Fruit fly (Drosophila melanogaster) whole organism, adult: ENCODE measurements around the gene CG42729.

Experiments used
- CG11617 ChIP-seq: fragments of 200-800 bp; sonication (Bioruptor generic); optimal IDR thresholded peaks from 2 replicates; lab custom pipeline; 2017; ENCODE audit warnings: mild to moderate bottlenecking, missing biosample characterization, missing genetic modification reagents, missing genetic modification characterization
- CG14711 ChIP-seq: fragments of 200-800 bp; sonication (Bioruptor generic); optimal IDR thresholded peaks from 2 replicates; lab custom pipeline; 2018; ENCODE audit warnings: missing biosample characterization, mild to moderate bottlenecking, missing genetic modification characterization, moderate library complexity
- CG1620 ChIP-seq: fragments of 200-800 bp; sonication (Bioruptor generic); optimal IDR thresholded peaks from 2 replicates; lab custom pipeline; 2016; ENCODE audit warnings: missing biosample characterization, missing genetic modification characterization
- CG33017 ChIP-seq: fragments of 200-800 bp; sonication (Bioruptor generic); optimal IDR thresholded peaks from 2 replicates; lab custom pipeline; 2018; ENCODE audit warnings: missing biosample characterization, mild to moderate bottlenecking, missing genetic modification characterization, moderate library complexity
- CG7101 ChIP-seq: fragments of 200-800 bp; sonication (Bioruptor generic); optimal IDR thresholded peaks from 2 replicates; lab custom pipeline; 2018; ENCODE audit warnings: missing biosample characterization, mild to moderate bottlenecking, missing genetic modification characterization, moderate library complexity
- Crg-1 ChIP-seq: fragments of 200-800 bp; sonication (Bioruptor generic); optimal IDR thresholded peaks from 2 replicates; lab custom pipeline; 2016; ENCODE audit warnings: missing biosample characterization, missing genetic modification characterization
- Mnt ChIP-seq: fragments of 200-800 bp; sonication (Bioruptor generic); optimal IDR thresholded peaks from 2 replicates; lab custom pipeline; 2016; ENCODE audit warnings: missing biosample characterization, mild to moderate bottlenecking, missing genetic modification characterization
- cic ChIP-seq: fragments of 200-800 bp; sonication (Bioruptor generic); optimal IDR thresholded peaks from 2 replicates; lab custom pipeline; 2017; ENCODE audit warnings: missing biosample characterization, mild to moderate bottlenecking, missing genetic modification characterization, moderate library complexity
- kay ChIP-seq: fragments of 200-800 bp; sonication (Bioruptor generic); peaks from one replicate; lab custom pipeline; 2016; ENCODE audit warnings: missing biosample characterization, missing genetic modification characterization, borderline replicate concordance
- tj ChIP-seq: fragments of 200-800 bp; sonication (Bioruptor generic); optimal IDR thresholded peaks from 3 replicates; lab custom pipeline; 2017; ENCODE audit warnings: missing biosample characterization, mild to moderate bottlenecking, missing genetic modification characterization, moderate library complexity

- TF ChIP-seq CG11617 (peak; percentile 46), CG1620 (peak; percentile 65), CG14711 (tag; lab: Kevin White, UChicago) (peak; percentile 63), kay (GFP tag; lab: Kevin White, UChicago) (peak; percentile 94), cic (GFP tag; lab: Kevin White, UChicago) (no peak), Mnt (peak; percentile 16), CG7101 (tag; lab: Kevin White, UChicago) (peak; percentile 75), CG33017 (tag; lab: Kevin White, UChicago) (peak; percentile 60), tj (GFP tag; lab: Kevin White, UChicago) (no peak), Crg-1 (peak; percentile 3)
Observed at dm6 chr3L:15563058-15563850, 35.9 kb upstream of the CG42729 start, which contains the start of the genes CG7739 and SCCRO.
